Fruit fly (Drosophila melanogaster) whole organism, embryonic: Measurements from ENCODE around the gene Tis11.

Source experiments
- Aef1 ChIP-seq: fragments of 200-800 bp; sonication (Bioruptor generic); IDR thresholded peaks from 3 replicates; pipeline ENCODE4 v1.3.6; 2022; ENCODE audit warnings: missing biosample characterization, missing genetic modification characterization
- Blimp-1 ChIP-seq: fragments of 200-800 bp; sonication (Bioruptor generic); optimal IDR thresholded peaks from 3 replicates; lab custom pipeline; 2018; ENCODE audit warnings: missing biosample characterization, missing genetic modification characterization, mild to moderate bottlenecking, moderate library complexity, missing genetic modification reagents
- CG10267 ChIP-seq: fragments of 200-800 bp; sonication (Bioruptor generic); optimal IDR thresholded peaks from 2 replicates; lab custom pipeline; 2018; ENCODE audit warnings: missing biosample characterization, mild to moderate bottlenecking, missing genetic modification characterization, moderate library complexity
- CG11456 ChIP-seq: fragments of 200-800 bp; sonication (Bioruptor generic); IDR thresholded peaks from 3 replicates; pipeline ENCODE4 v1.3.6; 2022; ENCODE audit warnings: missing biosample characterization, missing genetic modification characterization
- CG11560 ChIP-seq: fragments of 200-800 bp; sonication (Bioruptor generic); IDR thresholded peaks from 3 replicates; pipeline ENCODE4 v1.3.6; 2022; ENCODE audit warnings: missing biosample characterization, missing genetic modification characterization
- CG12155 ChIP-seq: fragments of 200-800 bp; sonication (Bioruptor generic); optimal IDR thresholded peaks from 3 replicates; lab custom pipeline; 2016; ENCODE audit warnings: missing biosample characterization, missing genetic modification characterization
- CG13123 ChIP-seq: fragments of 200-800 bp; sonication (Bioruptor generic); optimal IDR thresholded peaks from 2 replicates; lab custom pipeline; 2016; ENCODE audit warnings: missing biosample characterization, missing genetic modification characterization
- CG13287 ChIP-seq: fragments of 200-800 bp; sonication (Bioruptor generic); IDR thresholded peaks from 2 replicates; pipeline ENCODE4 v1.3.6; 2022; ENCODE audit warnings: missing biosample characterization, missing genetic modification characterization; ENCODE audit not compliant: partially characterized antibody
- CG1529 ChIP-seq: fragments of 200-800 bp; sonication (Bioruptor generic); optimal IDR thresholded peaks from 3 replicates; lab custom pipeline; 2018; ENCODE audit warnings: missing biosample characterization, missing genetic modification characterization
- CG17328 ChIP-seq: fragments of 200-800 bp; sonication (Bioruptor generic); IDR thresholded peaks from 2 replicates; pipeline ENCODE4 v1.3.6; 2022; ENCODE audit warnings: missing biosample characterization, missing genetic modification characterization
- CG1832 ChIP-seq: fragments of 200-800 bp; sonication (Bioruptor generic); optimal IDR thresholded peaks from 2 replicates; lab custom pipeline; 2017; ENCODE audit warnings: missing biosample characterization, mild to moderate bottlenecking, missing genetic modification characterization, inconsistent platforms
- CG18619 ChIP-seq: fragments of 200-800 bp; sonication (Bioruptor generic); optimal IDR thresholded peaks from 3 replicates; lab custom pipeline; 2017; ENCODE audit warnings: missing biosample characterization, mild to moderate bottlenecking, missing genetic modification characterization
- CG2712 ChIP-seq: fragments of 200-800 bp; optimal IDR thresholded peaks from 3 replicates; lab custom pipeline; 2019; ENCODE audit warnings: missing biosample characterization, mild to moderate bottlenecking, missing genetic modification characterization, moderate library complexity
- CG3065 ChIP-seq: fragments of 200-800 bp; sonication (Bioruptor generic); optimal IDR thresholded peaks from 2 replicates; lab custom pipeline; 2016; ENCODE audit warnings: missing biosample characterization, missing genetic modification characterization
- CG4328 ChIP-seq: fragments of 200-800 bp; sonication (Bioruptor generic); optimal IDR thresholded peaks from 3 replicates; lab custom pipeline; 2017; ENCODE audit warnings: missing biosample characterization, missing genetic modification reagents, missing genetic modification characterization
- CG4360 ChIP-seq: fragments of 200-800 bp; sonication (Bioruptor generic); IDR thresholded peaks from 2 replicates; pipeline ENCODE4 v1.3.6; 2022; ENCODE audit warnings: missing biosample characterization, missing genetic modification characterization
- CHES-1-like ChIP-seq: fragments of 200-800 bp; sonication (Bioruptor generic); optimal IDR thresholded peaks from 2 replicates; lab custom pipeline; 2016; ENCODE audit warnings: missing biosample characterization, missing genetic modification characterization
- CkIIα-i1 ChIP-seq: fragments of 200-800 bp; sonication (Bioruptor generic); IDR thresholded peaks from 2 replicates; pipeline ENCODE4 v1.3.6; 2022; ENCODE audit warnings: missing biosample characterization, missing genetic modification characterization
- Dbx ChIP-seq: fragments of 200-800 bp; sonication (Bioruptor generic); IDR thresholded peaks from 3 replicates; pipeline ENCODE4 v1.3.6; 2022; ENCODE audit warnings: missing biosample characterization, missing genetic modification characterization
- Dll ChIP-seq: fragments of 200-800 bp; sonication (Bioruptor generic); IDR thresholded peaks from 4 replicates; pipeline ENCODE4 v1.3.6; 2022; ENCODE audit warnings: missing biosample characterization, missing genetic modification characterization; ENCODE audit not compliant: partially characterized antibody
- Dref ChIP-seq: fragments of 200-800 bp; sonication (Bioruptor generic); IDR thresholded peaks from 2 replicates; pipeline ENCODE4 v1.3.6; 2022; ENCODE audit warnings: missing biosample characterization, missing genetic modification characterization
- Eip74EF ChIP-seq, 2 experiments: fragments of 200-800 bp in 1 of 2; fragments of >200 bp in 1 of 2; sonication (Bioruptor generic) in 1 of 2; optimal IDR thresholded peaks; 2 replicates each; lab custom pipeline; 2017 to 2019; ENCODE audit warnings: missing biosample characterization in 2 of 2, missing genetic modification characterization in 2 of 2, mild to moderate bottlenecking in 1 of 2, moderate library complexity in 1 of 2
- HLH54F ChIP-seq: fragments of 200-800 bp; sonication (Bioruptor generic); optimal IDR thresholded peaks from 3 replicates; lab custom pipeline; 2016; ENCODE audit warnings: missing biosample characterization, missing genetic modification characterization
- HmgZ ChIP-seq: fragments of 200-800 bp; sonication (Bioruptor generic); optimal IDR thresholded peaks from 2 replicates; lab custom pipeline; 2018; ENCODE audit warnings: missing biosample characterization, mild to moderate bottlenecking, missing genetic modification characterization
- Hmr ChIP-seq: fragments of 200-800 bp; sonication (Bioruptor generic); optimal IDR thresholded peaks from 3 replicates; lab custom pipeline; 2017; ENCODE audit warnings: mild to moderate bottlenecking, missing biosample characterization, missing genetic modification reagents, missing genetic modification characterization
- Hr39 ChIP-seq: fragments of >200 bp; optimal IDR thresholded peaks from 2 replicates; lab custom pipeline; 2017
- Lhr ChIP-seq: fragments of 200-800 bp; sonication (Bioruptor generic); optimal IDR thresholded peaks from 3 replicates; lab custom pipeline; 2017; ENCODE audit warnings: mild to moderate bottlenecking, missing biosample characterization, missing genetic modification reagents, missing genetic modification characterization
- Poxn ChIP-seq: fragments of 200-800 bp; sonication (Bioruptor generic); IDR thresholded peaks from 2 replicates; pipeline ENCODE4 v1.3.6; 2022; ENCODE audit warnings: missing biosample characterization, missing genetic modification characterization
- Sin3A ChIP-seq: fragments of >200 bp; optimal IDR thresholded peaks from 2 replicates; lab custom pipeline; 2018
- Six4 ChIP-seq: fragments of 200-800 bp; sonication (Bioruptor generic); optimal IDR thresholded peaks from 2 replicates; lab custom pipeline; 2016; ENCODE audit warnings: missing biosample characterization, missing genetic modification characterization
- Stat92E ChIP-seq, 3 experiments: fragments of >200 bp in 2 of 3; fragments of 200-800 bp in 1 of 3; sonication (Bioruptor generic) in 1 of 3; optimal IDR thresholded peaks; 2 replicates each; lab custom pipeline; 2017 to 2019; ENCODE audit warnings: missing biosample characterization in 3 of 3, missing genetic modification characterization in 3 of 3, mild to moderate bottlenecking in 1 of 3, moderate library complexity in 1 of 3
- abd-A ChIP-seq: fragments of 200-800 bp; sonication (Bioruptor generic); optimal IDR thresholded peaks from 3 replicates; lab custom pipeline; 2019; ENCODE audit warnings: missing biosample characterization, mild to moderate bottlenecking, missing genetic modification characterization, moderate library complexity
- bab2 ChIP-seq: fragments of 200-800 bp; sonication (Bioruptor generic); optimal IDR thresholded peaks from 2 replicates; lab custom pipeline; 2016; ENCODE audit warnings: missing biosample characterization, missing genetic modification characterization
- bcd ChIP-seq: fragments of 200-800 bp; sonication (Bioruptor generic); optimal IDR thresholded peaks from 2 replicates; lab custom pipeline; 2017; ENCODE audit warnings: missing biosample characterization, mild to moderate bottlenecking, missing genetic modification characterization
- bigmax ChIP-seq: fragments of 200-800 bp; sonication (Bioruptor generic); optimal IDR thresholded peaks from 2 replicates; lab custom pipeline; 2018; ENCODE audit warnings: missing biosample characterization, mild to moderate bottlenecking, missing genetic modification characterization
- crc ChIP-seq: fragments of 200-800 bp; sonication (Bioruptor generic); optimal IDR thresholded peaks from 2 replicates; lab custom pipeline; 2016; ENCODE audit warnings: missing biosample characterization, missing genetic modification characterization
- dan ChIP-seq: fragments of 200-800 bp; sonication (Bioruptor generic); IDR thresholded peaks from 2 replicates; pipeline ENCODE4 v1.3.6; 2022; ENCODE audit warnings: missing biosample characterization, missing genetic modification characterization
- danr ChIP-seq: fragments of 200-800 bp; sonication (Bioruptor generic); IDR thresholded peaks from 2 replicates; pipeline ENCODE4 v1.3.6; 2022; ENCODE audit warnings: missing biosample characterization, missing genetic modification characterization
- h ChIP-seq: fragments of >200 bp; optimal IDR thresholded peaks from 2 replicates; lab custom pipeline; 2017
- inv ChIP-seq: fragments of 200-800 bp; sonication (Bioruptor generic); IDR thresholded peaks from 2 replicates; pipeline ENCODE4 v1.3.6; 2022; ENCODE audit warnings: missing biosample characterization, missing genetic modification characterization; ENCODE audit not compliant: partially characterized antibody
- org-1 ChIP-seq: fragments of 200-800 bp; sonication (Bioruptor generic); optimal IDR thresholded peaks from 2 replicates; lab custom pipeline; 2017; ENCODE audit warnings: missing biosample characterization, missing genetic modification characterization
- pzg ChIP-seq: fragments of 200-800 bp; sonication (Bioruptor generic); optimal IDR thresholded peaks from 3 replicates; lab custom pipeline; 2018; ENCODE audit warnings: missing biosample characterization, mild to moderate bottlenecking, missing genetic modification characterization, moderate library complexity
- salm ChIP-seq: fragments of 200-800 bp; sonication (Bioruptor generic); optimal IDR thresholded peaks from 2 replicates; lab custom pipeline; 2018; ENCODE audit warnings: missing biosample characterization, mild to moderate bottlenecking, missing genetic modification characterization
- sc ChIP-seq, 3 experiments: fragments of >200 bp in 2 of 3; fragments of 200-800 bp in 1 of 3; sonication (Bioruptor generic) in 1 of 3; optimal IDR thresholded peaks; 2 replicates in 2 of 3; 3 replicates in 1 of 3; lab custom pipeline; 2017; ENCODE audit warnings: mild to moderate bottlenecking in 1 of 3, missing biosample characterization in 1 of 3, missing genetic modification characterization in 1 of 3, missing genetic modification reagents in 1 of 3
- shn ChIP-seq: fragments of 200-800 bp; sonication (Bioruptor generic); optimal IDR thresholded peaks from 3 replicates; lab custom pipeline; 2016; ENCODE audit warnings: missing biosample characterization, missing genetic modification characterization
- ssp ChIP-seq: fragments of 200-800 bp; sonication (Bioruptor generic); IDR thresholded peaks from 2 replicates; pipeline ENCODE4 v1.3.6; 2022; ENCODE audit warnings: missing biosample characterization, missing genetic modification characterization
- stc ChIP-seq: fragments of 200-800 bp; sonication (Bioruptor generic); IDR thresholded peaks from 2 replicates; pipeline ENCODE4 v1.3.6; 2022; ENCODE audit warnings: missing biosample characterization, missing genetic modification characterization
- tna ChIP-seq: fragments of 200-800 bp; sonication (Bioruptor generic); IDR thresholded peaks from 2 replicates; pipeline ENCODE4 v1.3.6; 2022; ENCODE audit warnings: missing biosample characterization, missing genetic modification characterization; ENCODE audit not compliant: partially characterized antibody
- usp ChIP-seq: fragments of >200 bp; optimal IDR thresholded peaks from 2 replicates; lab custom pipeline; 2017; ENCODE audit warnings: missing biosample characterization, missing genetic modification characterization

Gene Tis11

dm6 chrX:12669659-12670488, 10.7 kb downstream of the Tis11 start (continued):
- TF ChIP-seq CG4360 (GFP tag; lab: Robert Waterston, UW) = no peak
- TF ChIP-seq bcd (GFP tag; lab: Kevin White, UChicago) = peak; percentile 55
- TF ChIP-seq CG2712 (tag; lab: Kevin White, UChicago) = peak; percentile 68
- peak; percentile 78 for TF ChIP-seq Dbx
- peak; percentile 68 for TF ChIP-seq bab2
- no peak for TF ChIP-seq CkIIα-i1 (GFP tag; lab: Robert Waterston, UW)
- peak; percentile 67; the same call in 2 of the 3 replicates for TF ChIP-seq Aef1 (GFP tag; lab: Robert Waterston, UW)
- TF ChIP-seq ssp (GFP tag; lab: Robert Waterston, UW) = no peak
- no peak for TF ChIP-seq Dll (GFP tag; lab: Robert Waterston, UW)
- TF ChIP-seq org-1 (GFP tag; lab: Kevin White, UChicago) = peak; percentile 18
- peak; percentile 48; the same call in 1 of the 2 replicates for TF ChIP-seq CG17328 (GFP tag; lab: Robert Waterston, UW)
- TF ChIP-seq Hr39 (lab: Kevin White, UChicago) = no peak
- TF ChIP-seq sc (optimal IDR thresholded peaks at IDR 0.05; lab: Kevin White, UChicago) = no peak
- no peak for TF ChIP-seq sc (GFP tag; optimal IDR thresholded peaks at IDR 0.05; lab: Kevin White, UChicago)
- no peak for TF ChIP-seq Lhr
- TF ChIP-seq Stat92E (GFP tag; optimal IDR thresholded peaks at IDR 0.05; lab: Kevin White, UChicago) = no peak
- no peak for TF ChIP-seq abd-A (tag; lab: Kevin White, UChicago)
- peak; percentile 74 for TF ChIP-seq Blimp-1 (GFP tag; lab: Kevin White, UChicago)
- TF ChIP-seq shn (GFP tag; lab: Kevin White, UChicago) = no peak
- no peak for TF ChIP-seq bigmax (GFP tag; lab: Kevin White, UChicago)
- TF ChIP-seq inv = no peak
- no peak for TF ChIP-seq dan
- no peak for TF ChIP-seq CG4328
- peak; percentile 9 for TF ChIP-seq Six4 (GFP tag; lab: Kevin White, UChicago)
- peak; percentile 68 for TF ChIP-seq Hmr (GFP tag; lab: Kevin White, UChicago)
- peak; percentile 11 for TF ChIP-seq crc (GFP tag; lab: Kevin White, UChicago)
- TF ChIP-seq pzg = no peak
- peak; percentile 74; the same call in 2 of the 3 replicates for TF ChIP-seq CG11456
- TF ChIP-seq HLH54F = peak; percentile 68
- peak; percentile 44 for TF ChIP-seq CG18619 (GFP tag; lab: Kevin White, UChicago)
- peak; percentile 17 for TF ChIP-seq CG1529
- peak in 1 of 2 experiments; percentile 51 for TF ChIP-seq Eip74EF (GFP tag; optimal IDR thresholded peaks at IDR 0.05; lab: Kevin White, UChicago)
- TF ChIP-seq CG12155 (GFP tag; lab: Kevin White, UChicago) = peak; percentile 67
- no peak for TF ChIP-seq CG1832 (GFP tag; lab: Kevin White, UChicago)
- TF ChIP-seq CG11560 (tag; lab: Robert Waterston, UW) = no peak
- no peak for TF ChIP-seq CG3065 (GFP tag; lab: Kevin White, UChicago)
- TF ChIP-seq CHES-1-like = peak; percentile 68
- TF ChIP-seq CG13287 = no peak
- peak; percentile 2 for TF ChIP-seq CG13123 (GFP tag; lab: Kevin White, UChicago)
- TF ChIP-seq HmgZ = peak; percentile 70
- TF ChIP-seq h (lab: Kevin White, UChicago) = no peak
- peak; percentile 35 for TF ChIP-seq CG10267 (tag; lab: Kevin White, UChicago)
- TF ChIP-seq Dref (GFP tag; lab: Robert Waterston, UW) = no peak
- no peak for TF ChIP-seq usp (GFP tag; lab: Kevin White, UChicago)
- TF ChIP-seq stc (GFP tag; lab: Robert Waterston, UW) = peak; percentile 70
- TF ChIP-seq Sin3A = no peak
- TF ChIP-seq salm (tag; lab: Kevin White, UChicago) = peak; percentile 3
- no peak for TF ChIP-seq danr (GFP tag; lab: Robert Waterston, UW)
- TF ChIP-seq tna (GFP tag; lab: Robert Waterston, UW) = no peak
- TF ChIP-seq Poxn = 0 out of 2 replicates have a peak, but pooled peaks have one; percentile 33
